Worm (Caenorhabditis elegans) whole organism, L4/young adult: ENCODE results near the gene F58B3.6.
A peak's percentile ranks its signal among the peaks of the same experiment; 100 is the strongest.

ENCODE experiments used
- W03F9.2 ChIP-seq: fragments of 150-350 bp; optimal IDR thresholded peaks from 2 replicates; lab custom pipeline; 2014; ENCODE audit warnings: missing biosample characterization, missing genetic modification characterization
- dao-5 ChIP-seq: sonication (generic microtip); optimal IDR thresholded peaks from 2 replicates; lab custom pipeline; 2016; ENCODE audit warnings: missing genotype, missing genetic modification characterization, moderate library complexity, missing compliant biosample characterization
- him-1 ChIP-seq: sonication (generic microtip); optimal IDR thresholded peaks from 2 replicates; lab custom pipeline; 2016; ENCODE audit warnings: missing genotype, missing genetic modification reagents, missing genetic modification characterization, missing compliant biosample characterization

DNA sequence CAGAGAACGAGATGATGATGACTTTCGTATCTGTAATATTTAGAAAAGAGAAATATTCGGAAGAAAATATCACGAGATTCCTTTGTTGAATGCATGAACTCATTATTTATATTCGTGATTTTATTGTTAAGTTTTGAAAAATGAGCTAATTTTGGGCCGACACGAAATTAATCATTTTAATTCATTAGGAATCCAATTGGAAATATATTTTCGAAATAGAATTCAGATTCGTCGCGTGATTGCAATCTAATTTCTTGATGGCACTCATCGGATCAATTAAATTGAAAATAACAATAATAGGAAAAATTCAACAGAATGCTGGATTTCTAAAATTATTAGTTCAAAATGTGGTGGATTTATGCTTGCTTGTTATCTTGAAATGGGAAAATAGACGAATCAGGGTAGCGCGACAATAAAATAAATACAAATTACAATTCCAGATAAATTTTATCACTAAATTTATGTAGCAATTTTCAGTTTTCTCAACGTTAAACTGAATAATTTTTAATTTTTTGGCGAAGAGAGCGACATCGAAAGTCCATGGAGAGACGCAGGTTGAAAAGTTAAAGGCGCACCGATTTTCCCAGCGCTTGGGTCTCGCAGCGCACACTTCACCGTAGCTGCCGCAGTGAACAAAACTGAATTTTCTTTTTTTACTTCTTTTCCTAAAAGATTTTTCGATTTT is 34.6 kb upstream of the F58B3.6 start:
- TF ChIP-seq W03F9.2 (tag; lab: Kevin White, UChicago) = peak; percentile 88
- peak; percentile 38 for TF ChIP-seq him-1 (tag; lab: Kevin White, UChicago)
- no peak for TF ChIP-seq dao-5
